Fruit fly (Drosophila melanogaster): ENCODE data around the gene tHMG2.

tHMG2 gene

dm6 chr3R:22467939-22468571 lies 24.7 kb upstream of the tHMG2 start, which contains the start of the genes CG5377 and Nrx-1 (continued):
- TF ChIP-seq trem (tag; optimal IDR thresholded peaks at IDR 0.05) = peak; percentile 23
- no peak for TF ChIP-seq sima (GFP tag; optimal IDR thresholded peaks at IDR 0.05)
- TF ChIP-seq CG12744 (GFP tag; optimal IDR thresholded peaks at IDR 0.05) = no peak
- TF ChIP-seq Opbp (GFP tag; IDR thresholded peaks at IDR 0.05; ENCODE audit: partially characterized antibody) = no peak
- TF ChIP-seq CG3163 (GFP tag; optimal IDR thresholded peaks at IDR 0.05) = no peak
- no peak for TF ChIP-seq fru (optimal IDR thresholded peaks at IDR 0.05)
- TF ChIP-seq nerfin-2 (GFP tag; IDR thresholded peaks at IDR 0.05; ENCODE audit: partially characterized antibody) = no peak
- no peak for TF ChIP-seq CG6272 (GFP tag; IDR thresholded peaks at IDR 0.05)
- TF ChIP-seq ato (GFP tag; IDR thresholded peaks at IDR 0.05; ENCODE audit: partially characterized antibody) = no peak
- TF ChIP-seq schlank (tag; optimal IDR thresholded peaks at IDR 0.05) = no peak
- TF ChIP-seq NC2β (GFP tag; optimal IDR thresholded peaks at IDR 0.05) = no peak
- peak; percentile 60 for TF ChIP-seq Dp (GFP tag; optimal IDR thresholded peaks at IDR 0.05)
- TF ChIP-seq Xbp1 (GFP tag; optimal IDR thresholded peaks at IDR 0.05) = no peak
- TF ChIP-seq ham (GFP tag; IDR thresholded peaks at IDR 0.05) = no peak
- no peak for TF ChIP-seq Drgx (GFP tag; IDR thresholded peaks at IDR 0.05)
- TF ChIP-seq phol (tag; optimal IDR thresholded peaks at IDR 0.05) = peak; percentile 21
- peak; percentile 92 for TF ChIP-seq grn (GFP tag; optimal IDR thresholded peaks at IDR 0.05)
- no peak for TF ChIP-seq bbx (GFP tag; IDR thresholded peaks at IDR 0.05; ENCODE audit: partially characterized antibody)
- no peak for TF ChIP-seq Blimp-1 (GFP tag; optimal IDR thresholded peaks at IDR 0.05)
- TF ChIP-seq CG6765 (GFP tag; optimal IDR thresholded peaks at IDR 0.05) = no peak
- no peak for TF ChIP-seq fd96Cb (tag; optimal IDR thresholded peaks at IDR 0.05)
- TF ChIP-seq CG9437 (GFP tag; optimal IDR thresholded peaks at IDR 0.05) = no peak
- no peak for TF ChIP-seq zfh2 (GFP tag; optimal IDR thresholded peaks at IDR 0.05)
- TF ChIP-seq CG4282 (GFP tag; optimal IDR thresholded peaks at IDR 0.05) = no peak
- no peak for TF ChIP-seq CG7271 (tag; optimal IDR thresholded peaks at IDR 0.05)
- TF ChIP-seq Pdp1 (GFP tag; optimal IDR thresholded peaks at IDR 0.05) = peak in 1 of 2 experiments; percentile 78
- TF ChIP-seq stwl (tag; optimal IDR thresholded peaks at IDR 0.05) = no peak
- peak; percentile 77 for TF ChIP-seq CG14710 (tag; optimal IDR thresholded peaks at IDR 0.05)
- no peak for TF ChIP-seq CG4404 (GFP tag; IDR thresholded peaks at IDR 0.05)

dm6 chr3R:22468829-22469487 lies 23.8 kb upstream of the tHMG2 start:
- peak; percentile 67 for TF ChIP-seq CG8089 (GFP tag; optimal IDR thresholded peaks at IDR 0.05)
- TF ChIP-seq CG14965 (GFP tag; optimal IDR thresholded peaks at IDR 0.05; ENCODE audit: borderline replicate concordance) = peak; percentile 25
- TF ChIP-seq tll (GFP tag; optimal IDR thresholded peaks at IDR 0.05) = no peak
- TF ChIP-seq Bgb (GFP tag; IDR thresholded peaks at IDR 0.05; ENCODE audit: partially characterized antibody) = no peak
- TF ChIP-seq CG11695 (GFP tag; IDR thresholded peaks at IDR 0.05) = peak; percentile 88
- no peak for TF ChIP-seq dati (GFP tag; IDR thresholded peaks at IDR 0.05)
- peak; percentile 68 for TF ChIP-seq CG43689 (GFP tag; IDR thresholded peaks at IDR 0.05)
- TF ChIP-seq CG15514 (GFP tag; optimal IDR thresholded peaks at IDR 0.05) = peak; percentile 85
- peak; percentile 74 for TF ChIP-seq Mes4 (GFP tag; optimal IDR thresholded peaks at IDR 0.05)
- TF ChIP-seq oc (tag; optimal IDR thresholded peaks at IDR 0.05) = peak; percentile 75
- peak; percentile 69 for TF ChIP-seq Six4 (GFP tag; optimal IDR thresholded peaks at IDR 0.05)
- TF ChIP-seq hbn (GFP tag; IDR thresholded peaks at IDR 0.05; ENCODE audit: partially characterized antibody) = no peak
- peak; percentile 42 for TF ChIP-seq HmgD (GFP tag; optimal IDR thresholded peaks at IDR 0.05)
- peak; percentile 81 for TF ChIP-seq CG9932 (GFP tag; IDR thresholded peaks at IDR 0.05)
- TF ChIP-seq ab (GFP tag; optimal IDR thresholded peaks at IDR 0.05) = peak; percentile 60
- peak; percentile 84 for TF ChIP-seq CG14441 (GFP tag; IDR thresholded peaks at IDR 0.05)
- peak; percentile 76; the same call in 2 of the 3 replicates for TF ChIP-seq CG3726 (GFP tag; IDR thresholded peaks at IDR 0.05)
- TF ChIP-seq fd102C (GFP tag; optimal IDR thresholded peaks at IDR 0.05) = no peak
- TF ChIP-seq CG17802 (tag; optimal IDR thresholded peaks at IDR 0.05) = peak; percentile 41
- TF ChIP-seq CG10147 (GFP tag; optimal IDR thresholded peaks at IDR 0.05) = peak; percentile 89
